Worm (Caenorhabditis elegans) whole organism, L3 larva: Measurements from ENCODE around the gene ZC449.4.
A peak's percentile ranks its signal among the peaks of the same experiment; 100 is the strongest.

Source experiments
- ZK546.5 ChIP-seq: sonication (generic microtip); optimal IDR thresholded peaks from 2 replicates; lab custom pipeline; 2017; ENCODE audit warnings: missing biosample characterization, missing genetic modification characterization
- ceh-16 ChIP-seq: sonication (generic microtip); optimal IDR thresholded peaks from 2 replicates; lab custom pipeline; 2017; ENCODE audit warnings: missing biosample characterization, missing genetic modification characterization
- ceh-28 ChIP-seq: fragments of 150-350 bp; optimal IDR thresholded peaks from 2 replicates; lab custom pipeline; 2014; ENCODE audit warnings: missing biosample characterization, missing genetic modification reagents, missing genetic modification characterization
- daf-12 ChIP-seq: fragments of 150-350 bp; optimal IDR thresholded peaks from 2 replicates; lab custom pipeline; 2014; ENCODE audit warnings: missing biosample characterization, missing genetic modification reagents, missing genetic modification characterization
- egl-27 ChIP-seq: sonication (generic microtip); optimal IDR thresholded peaks from 4 replicates; lab custom pipeline; 2017; ENCODE audit warnings: missing biosample characterization, missing genetic modification reagents, missing genetic modification characterization
- egl-5 ChIP-seq: fragments of 150-350 bp; optimal IDR thresholded peaks from 2 replicates; lab custom pipeline; 2017; ENCODE audit warnings: missing biosample characterization, missing genetic modification reagents, missing genetic modification characterization, inconsistent platforms
- elt-1 ChIP-seq: fragments of 150-350 bp; optimal IDR thresholded peaks from 2 replicates; lab custom pipeline; 2014; ENCODE audit warnings: missing biosample characterization, missing genetic modification characterization
- elt-2 ChIP-seq: sonication (generic microtip); optimal IDR thresholded peaks from 2 replicates; lab custom pipeline; 2016; ENCODE audit warnings: missing genetic modification reagents, mild to moderate bottlenecking, missing genetic modification characterization, missing compliant biosample characterization
- eor-1 ChIP-seq, 2 experiments: fragments of 150-350 bp; optimal IDR thresholded peaks; 2 replicates each; lab custom pipeline; 2014 to 2018; ENCODE audit warnings: missing biosample characterization in 2 of 2, missing genetic modification characterization in 2 of 2
- fkh-10 ChIP-seq: sonication (generic microtip); optimal IDR thresholded peaks from 2 replicates; lab custom pipeline; 2017; ENCODE audit warnings: missing biosample characterization, missing genetic modification reagents, missing genetic modification characterization
- fos-1 ChIP-seq: fragments of 150-350 bp; optimal IDR thresholded peaks from 2 replicates; lab custom pipeline; 2014; ENCODE audit warnings: missing biosample characterization, missing genetic modification characterization
- hmg-11 ChIP-seq: sonication (generic microtip); optimal IDR thresholded peaks from 2 replicates; lab custom pipeline; 2016; ENCODE audit warnings: missing genetic modification characterization, missing compliant biosample characterization
- jun-1 ChIP-seq: fragments of 150-350 bp; optimal IDR thresholded peaks from 2 replicates; lab custom pipeline; 2014; ENCODE audit warnings: missing biosample characterization, missing genetic modification reagents, missing genetic modification characterization
- lin-39 ChIP-seq: fragments of 150-350 bp; optimal IDR thresholded peaks from 2 replicates; lab custom pipeline; 2018; ENCODE audit warnings: missing biosample characterization, missing genetic modification reagents, missing genetic modification characterization
- nfya-1 ChIP-seq: sonication (generic microtip); optimal IDR thresholded peaks from 2 replicates; lab custom pipeline; 2017; ENCODE audit warnings: missing genetic modification characterization, mild to moderate bottlenecking, missing compliant biosample characterization, antibody characterized with exemption, moderate library complexity; ENCODE audit not compliant: insufficient read depth
- nhr-11 ChIP-seq: fragments of 150-350 bp; optimal IDR thresholded peaks from 2 replicates; lab custom pipeline; 2014; ENCODE audit warnings: missing biosample characterization, missing genetic modification characterization
- nhr-12 ChIP-seq: fragments of 150-350 bp; optimal IDR thresholded peaks from 2 replicates; lab custom pipeline; 2014; ENCODE audit warnings: missing biosample characterization, missing genetic modification characterization
- nhr-28 ChIP-seq: fragments of 150-350 bp; optimal IDR thresholded peaks from 2 replicates; lab custom pipeline; 2014; ENCODE audit warnings: missing biosample characterization, missing genetic modification characterization
- nhr-43 ChIP-seq: sonication (generic microtip); optimal IDR thresholded peaks from 2 replicates; lab custom pipeline; 2016; ENCODE audit warnings: mild to moderate bottlenecking, missing genetic modification characterization, missing compliant biosample characterization; ENCODE audit not compliant: poor library complexity, severe bottlenecking
- nhr-76 ChIP-seq: fragments of 150-350 bp; sonication (generic microtip); optimal IDR thresholded peaks from 5 replicates; lab custom pipeline; 2014; ENCODE audit warnings: missing biosample characterization, missing genetic modification characterization
- nhr-77 ChIP-seq: fragments of 150-350 bp; optimal IDR thresholded peaks from 2 replicates; lab custom pipeline; 2014; ENCODE audit warnings: missing biosample characterization, missing genetic modification characterization
- pha-4 ChIP-seq: fragments of 150-350 bp; optimal IDR thresholded peaks from 2 replicates; lab custom pipeline; 2014; ENCODE audit warnings: missing biosample characterization, missing genetic modification reagents, missing genetic modification characterization
- pqm-1 ChIP-seq: fragments of 150-350 bp; optimal IDR thresholded peaks from 2 replicates; lab custom pipeline; 2017; ENCODE audit warnings: missing biosample characterization, missing genetic modification characterization, inconsistent platforms
- skn-1 ChIP-seq: fragments of 150-350 bp; optimal IDR thresholded peaks from 2 replicates; lab custom pipeline; 2014; ENCODE audit warnings: missing biosample characterization, missing genetic modification characterization
- tbx-2 ChIP-seq: sonication (generic microtip); optimal IDR thresholded peaks from 2 replicates; lab custom pipeline; 2016; ENCODE audit warnings: mild to moderate bottlenecking, missing genetic modification characterization, missing compliant biosample characterization
- unc-39 ChIP-seq: sonication (generic microtip); optimal IDR thresholded peaks from 4 replicates; lab custom pipeline; 2017; ENCODE audit warnings: missing biosample characterization, missing genetic modification characterization
- unc-62 ChIP-seq: fragments of 150-350 bp; sonication (generic microtip); optimal IDR thresholded peaks from 4 replicates; lab custom pipeline; 2014; ENCODE audit warnings: missing biosample characterization, missing genetic modification reagents, missing genetic modification characterization
- zag-1 ChIP-seq: fragments of 150-350 bp; optimal IDR thresholded peaks from 2 replicates; lab custom pipeline; 2014; ENCODE audit warnings: missing biosample characterization, missing genetic modification characterization
- ztf-11 ChIP-seq: fragments of 150-350 bp; optimal IDR thresholded peaks from 2 replicates; lab custom pipeline; 2014; ENCODE audit warnings: missing biosample characterization, missing genetic modification characterization

ZC449.4 gene

ce11 chrX:4986354-4986753, 47.4 kb downstream of the ZC449.4 start:
- TF ChIP-seq eor-1 (tag; optimal IDR thresholded peaks at IDR 0.05; lab: Kevin White, UChicago) (no peak), pqm-1 (tag; lab: Kevin White, UChicago) (no peak), nhr-77 (tag; lab: Kevin White, UChicago) (no peak), elt-1 (tag; lab: Kevin White, UChicago) (no peak)

- TF ChIP-seq nhr-76 (tag; lab: Kevin White, UChicago) = no peak
- TF ChIP-seq daf-12 = no peak
- no peak for TF ChIP-seq elt-2 (tag; lab: Kevin White, UChicago)
- peak; percentile 63 for TF ChIP-seq zag-1 (tag; lab: Kevin White, UChicago)
- no peak for TF ChIP-seq nhr-43
- TF ChIP-seq nfya-1 = peak; percentile 67
- peak; percentile 42 for TF ChIP-seq nhr-11 (tag; lab: Kevin White, UChicago)
- TF ChIP-seq ceh-16 (tag; lab: Kevin White, UChicago) = no peak
- peak; percentile 89 for TF ChIP-seq lin-39 (tag; lab: Kevin White, UChicago)
- peak; percentile 39 for TF ChIP-seq tbx-2 (tag; lab: Kevin White, UChicago)
- peak; percentile 9 for TF ChIP-seq ceh-28
- peak; percentile 37 for TF ChIP-seq hmg-11
- TF ChIP-seq, all 47 proteins: peak for 7
These were observed 51.7 kb downstream of the ZC449.4 start for ce11 chrX:4982009-4982625.

- TF ChIP-seq pqm-1 (tag; lab: Kevin White, UChicago) (peak; percentile 32), elt-2 (tag; lab: Kevin White, UChicago) (peak; percentile 56), ztf-11 (tag; lab: Kevin White, UChicago) (no peak), jun-1 (tag; lab: Kevin White, UChicago) (no peak), egl-27 (tag; lab: Kevin White, UChicago) (no peak), pha-4 (tag; lab: Kevin White, UChicago) (no peak)
These were observed 52.2 kb downstream of the ZC449.4 start for ce11 chrX:4981579-4981978.

DNA sequence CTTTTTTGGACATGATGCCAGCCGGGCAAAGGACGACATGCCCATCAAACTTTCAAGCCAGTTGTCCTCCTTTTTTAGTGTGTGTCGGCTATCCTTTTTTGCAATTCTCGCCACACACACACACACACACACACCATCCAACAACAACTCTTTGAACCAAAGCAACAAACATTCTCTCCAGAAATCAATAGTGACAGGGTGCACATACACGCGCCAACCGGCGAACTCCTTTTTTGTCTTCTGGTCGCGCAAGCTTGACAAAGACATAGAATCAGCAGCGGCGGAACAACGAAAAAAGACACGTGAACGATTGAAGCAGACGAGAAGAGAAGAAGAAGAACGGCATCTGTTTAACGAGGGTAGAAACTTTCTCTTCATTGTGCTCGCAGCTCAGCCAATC, 52.7 kb downstream of the ZC449.4 start:
- TF ChIP-seq nhr-12 (no peak), unc-62 (peak; percentile 35), daf-12 (no peak), skn-1 (tag; lab: Kevin White, UChicago) (no peak), fkh-10 (no peak), fos-1 (tag; lab: Kevin White, UChicago) (no peak), egl-5 (tag; lab: Kevin White, UChicago) (no peak), ZK546.5 (tag; lab: Kevin White, UChicago) (no peak), nfya-1 (peak; percentile 61), nhr-28 (tag; lab: Kevin White, UChicago) (no peak), nhr-11 (tag; lab: Kevin White, UChicago) (no peak), jun-1 (tag; lab: Kevin White, UChicago) (no peak), ceh-16 (tag; lab: Kevin White, UChicago) (no peak), hmg-11 (peak; percentile 24)

DNA sequence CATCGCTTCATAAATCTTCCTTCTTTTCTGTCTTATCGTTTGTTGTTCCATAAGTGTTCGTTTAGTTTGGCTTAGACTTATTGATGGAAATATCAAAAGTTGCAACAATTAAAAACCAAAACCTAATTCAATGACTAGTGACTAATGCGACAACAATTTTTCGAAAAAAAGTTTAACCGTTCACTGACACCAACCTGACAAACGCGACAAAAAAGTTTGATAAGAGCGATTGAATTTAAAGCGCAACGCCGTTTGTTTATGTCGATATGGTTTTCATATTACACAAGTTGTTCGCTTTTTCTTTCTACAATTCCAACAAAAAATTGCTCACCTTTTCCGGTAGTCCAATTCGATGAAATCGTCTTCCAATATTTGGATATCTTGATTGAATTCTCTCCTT, 54.7 kb downstream of the ZC449.4 start:
- TF ChIP-seq ZK546.5 (tag; lab: Kevin White, UChicago) (no peak), elt-2 (tag; lab: Kevin White, UChicago) (peak; percentile 35), unc-39 (tag; lab: Kevin White, UChicago) (no peak)
- TF ChIP-seq, all 47 proteins: peak for 1
